Worm (Caenorhabditis elegans) whole organism, L2 larva: ENCODE data around the gene F59B1.2.

Source experiments
- C34F6.9 ChIP-seq: fragments of 150-350 bp; optimal IDR thresholded peaks from 2 replicates; lab custom pipeline; 2014; ENCODE audit warnings: missing biosample characterization, missing genetic modification characterization
- F13H6.1 ChIP-seq: sonication (generic microtip); optimal IDR thresholded peaks from 2 replicates; lab custom pipeline; 2016; ENCODE audit warnings: missing genetic modification characterization, missing compliant biosample characterization
- R02D3.7 ChIP-seq: fragments of 150-350 bp; optimal IDR thresholded peaks from 2 replicates; lab custom pipeline; 2014; ENCODE audit warnings: missing biosample characterization, missing genetic modification characterization
- Y55F3AM.14 ChIP-seq: fragments of 200-800 bp; sonication (Bioruptor generic); optimal IDR thresholded peaks from 2 replicates; lab custom pipeline; 2018; ENCODE audit warnings: mild to moderate bottlenecking, missing genetic modification characterization, missing compliant biosample characterization
- alr-1 ChIP-seq: fragments of 150-350 bp; optimal IDR thresholded peaks from 2 replicates; lab custom pipeline; 2014; ENCODE audit warnings: missing biosample characterization, missing genetic modification characterization
- blmp-1 ChIP-seq: sonication (generic microtip); optimal IDR thresholded peaks from 2 replicates; lab custom pipeline; 2017; ENCODE audit warnings: missing genetic modification characterization, mild to moderate bottlenecking, missing compliant biosample characterization, antibody characterized with exemption, moderate library complexity; ENCODE audit not compliant: insufficient read depth
- ceh-82 ChIP-seq: fragments of 150-350 bp; optimal IDR thresholded peaks from 2 replicates; lab custom pipeline; 2014; ENCODE audit warnings: missing biosample characterization, missing genetic modification characterization
- crh-2 ChIP-seq: sonication (generic microtip); optimal IDR thresholded peaks from 2 replicates; lab custom pipeline; 2017; ENCODE audit warnings: missing biosample characterization, missing genetic modification characterization
- dmd-4 ChIP-seq: sonication (generic microtip); optimal IDR thresholded peaks from 2 replicates; lab custom pipeline; 2017; ENCODE audit warnings: missing biosample characterization, missing genetic modification characterization
- egl-27 ChIP-seq: sonication (generic microtip); optimal IDR thresholded peaks from 3 replicates; lab custom pipeline; 2017; ENCODE audit warnings: missing biosample characterization, missing genetic modification reagents, missing genetic modification characterization
- elt-1 ChIP-seq: fragments of 150-350 bp; optimal IDR thresholded peaks from 2 replicates; lab custom pipeline; 2014; ENCODE audit warnings: missing biosample characterization, missing genetic modification characterization
- elt-3 ChIP-seq: sonication (generic microtip); optimal IDR thresholded peaks from 2 replicates; lab custom pipeline; 2017; ENCODE audit warnings: missing biosample characterization, missing genetic modification characterization
- fos-1 ChIP-seq: fragments of 150-350 bp; optimal IDR thresholded peaks from 2 replicates; lab custom pipeline; 2014; ENCODE audit warnings: missing biosample characterization, missing genetic modification characterization
- gmeb-1 ChIP-seq: fragments of 150-350 bp; optimal IDR thresholded peaks from 2 replicates; lab custom pipeline; 2014; ENCODE audit warnings: missing biosample characterization, missing genetic modification characterization
- lin-13 ChIP-seq: fragments of 150-350 bp; optimal IDR thresholded peaks from 2 replicates; lab custom pipeline; 2014; ENCODE audit warnings: missing biosample characterization, missing genetic modification reagents, missing genetic modification characterization
- lin-39 ChIP-seq: fragments of 150-350 bp; optimal IDR thresholded peaks from 2 replicates; lab custom pipeline; 2014; ENCODE audit warnings: missing biosample characterization, missing genetic modification reagents, missing genetic modification characterization
- lsy-2 ChIP-seq, 2 experiments: fragments of 150-350 bp in 1 of 2; sonication (generic microtip) in 1 of 2; optimal IDR thresholded peaks; 2 replicates each; lab custom pipeline; 2014 to 2017; ENCODE audit warnings: missing biosample characterization in 2 of 2, missing genetic modification characterization in 2 of 2
- mbf-1 ChIP-seq: sonication (generic microtip); optimal IDR thresholded peaks from 2 replicates; lab custom pipeline; 2017; ENCODE audit warnings: missing biosample characterization, missing genetic modification characterization
- mdl-1 ChIP-seq, 2 experiments: fragments of 150-350 bp in 1 of 2; sonication (generic microtip) in 1 of 2; optimal IDR thresholded peaks; 2 replicates each; lab custom pipeline; 2017; ENCODE audit warnings: missing biosample characterization in 2 of 2, missing genetic modification characterization in 2 of 2
- nhr-11 ChIP-seq: fragments of 150-350 bp; optimal IDR thresholded peaks from 2 replicates; lab custom pipeline; 2014; ENCODE audit warnings: missing biosample characterization, missing genetic modification characterization
- nhr-12 ChIP-seq: fragments of 150-350 bp; optimal IDR thresholded peaks from 2 replicates; lab custom pipeline; 2014; ENCODE audit warnings: missing biosample characterization, missing genetic modification characterization
- nhr-129 ChIP-seq: fragments of 150-350 bp; optimal IDR thresholded peaks from 2 replicates; lab custom pipeline; 2014; ENCODE audit warnings: missing biosample characterization, missing genetic modification characterization
- nhr-21 ChIP-seq: fragments of 150-350 bp; optimal IDR thresholded peaks from 2 replicates; lab custom pipeline; 2014; ENCODE audit warnings: missing biosample characterization, missing genetic modification characterization
- nhr-23 ChIP-seq: fragments of 150-350 bp; optimal IDR thresholded peaks from 2 replicates; lab custom pipeline; 2014; ENCODE audit warnings: missing biosample characterization, missing genetic modification reagents, missing genetic modification characterization
- nhr-25 ChIP-seq: fragments of 150-350 bp; sonication (generic microtip); optimal IDR thresholded peaks from 3 replicates; lab custom pipeline; 2014; ENCODE audit warnings: missing biosample characterization, missing genetic modification characterization
- nhr-6 ChIP-seq: fragments of 150-350 bp; optimal IDR thresholded peaks from 2 replicates; lab custom pipeline; 2014; ENCODE audit warnings: missing biosample characterization, missing genetic modification characterization
- peb-1 ChIP-seq: fragments of 150-350 bp; optimal IDR thresholded peaks from 2 replicates; lab custom pipeline; 2014; ENCODE audit warnings: missing biosample characterization, missing genetic modification characterization
- sem-4 ChIP-seq: fragments of 150-350 bp; optimal IDR thresholded peaks from 2 replicates; lab custom pipeline; 2014; ENCODE audit warnings: missing biosample characterization, missing genetic modification reagents, missing genetic modification characterization
- sma-3 ChIP-seq: sonication (generic microtip); optimal IDR thresholded peaks from 2 replicates; lab custom pipeline; 2016; ENCODE audit warnings: missing genetic modification reagents, missing genetic modification characterization, missing compliant biosample characterization
- sma-9 ChIP-seq, 2 experiments: fragments of 150-350 bp in 1 of 2; sonication (generic microtip) in 1 of 2; optimal IDR thresholded peaks; 2 replicates each; lab custom pipeline; 2014 to 2016; ENCODE audit warnings: missing genetic modification characterization in 2 of 2, mild to moderate bottlenecking in 1 of 2, missing biosample characterization in 1 of 2, missing compliant biosample characterization in 1 of 2, missing genetic modification reagents in 1 of 2, moderate library complexity in 1 of 2
- snpc-4 ChIP-seq: fragments of 150-350 bp; optimal IDR thresholded peaks from 2 replicates; lab custom pipeline; 2014; ENCODE audit warnings: missing biosample characterization, missing genetic modification characterization
- unc-62 ChIP-seq: fragments of 150-350 bp; optimal IDR thresholded peaks from 2 replicates; lab custom pipeline; 2014; ENCODE audit warnings: missing biosample characterization, missing genetic modification reagents, missing genetic modification characterization
- ztf-1 ChIP-seq: fragments of 200-800 bp; sonication (Bioruptor generic); conservative IDR thresholded peaks from 2 replicates; pipeline ENCODE4 v1.3.6; 2022; ENCODE audit warnings: missing genetic modification characterization, missing compliant biosample characterization
- ztf-11 ChIP-seq: sonication (generic microtip); optimal IDR thresholded peaks from 2 replicates; lab custom pipeline; 2017; ENCODE audit warnings: missing biosample characterization, missing genetic modification characterization

F59B1.2 gene

ce11 chrV:3639873-3640272 lies 6.7 kb downstream of the F59B1.2 start:
- no peak for TF ChIP-seq elt-1 (tag; lab: Kevin White, UChicago)
- no peak for TF ChIP-seq nhr-23 (tag; lab: Kevin White, UChicago)
- TF ChIP-seq snpc-4 (tag; lab: Kevin White, UChicago) = no peak
- no peak for TF ChIP-seq lin-39
- TF ChIP-seq elt-3 (tag; lab: Kevin White, UChicago) = no peak
- TF ChIP-seq nhr-12 (tag; lab: Kevin White, UChicago) = no peak
- no peak for TF ChIP-seq blmp-1

DNA sequence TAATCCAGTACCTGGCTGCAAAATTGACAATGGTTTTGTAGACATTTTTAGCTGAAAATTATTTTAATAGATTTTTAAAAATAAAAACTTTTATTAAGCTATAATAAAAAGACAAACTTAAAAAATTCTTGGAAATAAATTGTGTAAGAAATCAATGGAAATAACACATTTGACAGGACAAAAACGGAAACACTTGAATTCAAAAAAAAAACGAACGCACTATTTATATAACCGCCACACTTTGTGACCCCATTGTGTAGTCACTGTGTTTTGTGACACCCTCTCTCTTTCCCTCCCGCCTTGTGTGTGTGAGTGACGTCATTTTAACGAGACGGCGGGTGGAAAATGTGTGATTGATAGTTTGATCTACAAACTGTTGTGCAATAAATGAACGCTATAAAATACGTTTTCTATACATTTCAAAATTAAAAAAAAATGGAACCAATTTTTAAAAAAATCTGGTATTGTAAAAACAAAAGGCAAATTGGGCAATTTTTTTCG lies 11.1 kb downstream of the F59B1.2 start, which contains the start of gene F59B1.8:
TSS of gene F59B1.8 (minus strand) at position 51 of the 501 bp plus-strand sequence.
- TF ChIP-seq ztf-11 (tag; lab: Kevin White, UChicago) (no peak), nhr-11 (tag; lab: Kevin White, UChicago) (no peak), ceh-82 (tag; lab: Kevin White, UChicago) (no peak), Y55F3AM.14 (GFP tag; lab: Kevin White, UChicago) (no peak), mdl-1 (tag; optimal IDR thresholded peaks at IDR 0.05; lab: Kevin White, UChicago) (peak in 1 of 2 experiments; percentile 9), sma-9 (GFP tag; optimal IDR thresholded peaks at IDR 0.05; lab: Kevin White, UChicago) (peak; percentile 97), sma-9 (tag; optimal IDR thresholded peaks at IDR 0.05; lab: Kevin White, UChicago) (no peak), nhr-25 (peak; percentile 72), peb-1 (tag; lab: Kevin White, UChicago) (no peak), fos-1 (peak; percentile 91), sma-3 (GFP tag; lab: Kevin White, UChicago) (peak; percentile 58), lin-39 (no peak), F13H6.1 (peak; percentile 78), lin-13 (GFP tag; lab: Kevin White, UChicago) (no peak), sem-4 (tag; lab: Kevin White, UChicago) (peak; percentile 55), elt-1 (tag; lab: Kevin White, UChicago) (no peak), lsy-2 (tag; optimal IDR thresholded peaks at IDR 0.05; lab: Kevin White, UChicago) (peak in 1 of 2 experiments; percentile 49), nhr-21 (tag; lab: Kevin White, UChicago) (peak; percentile 3), blmp-1 (no peak), alr-1 (tag; lab: Kevin White, UChicago) (no peak), R02D3.7 (no peak), egl-27 (no peak), C34F6.9 (tag; lab: Kevin White, UChicago) (peak; percentile 34), gmeb-1 (tag; lab: Kevin White, UChicago) (peak; percentile 66), nhr-129 (peak; percentile 68), crh-2 (peak; percentile 25)
- TF ChIP-seq, all 48 proteins: peak for 13

ce11 chrV:3647862-3648261 lies 14.7 kb downstream of the F59B1.2 start, which contains the start of gene F59B1.10:
TSS of gene F59B1.10 (minus strand) at chrV:3647962.
- TF ChIP-seq Y55F3AM.14 (GFP tag; lab: Kevin White, UChicago) = no peak
- no peak for TF ChIP-seq peb-1 (tag; lab: Kevin White, UChicago)
- no peak for TF ChIP-seq R02D3.7
- TF ChIP-seq sma-9 (GFP tag; optimal IDR thresholded peaks at IDR 0.05; lab: Kevin White, UChicago) = no peak
- no peak for TF ChIP-seq sma-9 (tag; optimal IDR thresholded peaks at IDR 0.05; lab: Kevin White, UChicago)
- TF ChIP-seq dmd-4 (tag; lab: Kevin White, UChicago) = no peak
- TF ChIP-seq mbf-1 = no peak
- TF ChIP-seq alr-1 (tag; lab: Kevin White, UChicago) = no peak
- TF ChIP-seq snpc-4 (tag; lab: Kevin White, UChicago) = no peak

DNA sequence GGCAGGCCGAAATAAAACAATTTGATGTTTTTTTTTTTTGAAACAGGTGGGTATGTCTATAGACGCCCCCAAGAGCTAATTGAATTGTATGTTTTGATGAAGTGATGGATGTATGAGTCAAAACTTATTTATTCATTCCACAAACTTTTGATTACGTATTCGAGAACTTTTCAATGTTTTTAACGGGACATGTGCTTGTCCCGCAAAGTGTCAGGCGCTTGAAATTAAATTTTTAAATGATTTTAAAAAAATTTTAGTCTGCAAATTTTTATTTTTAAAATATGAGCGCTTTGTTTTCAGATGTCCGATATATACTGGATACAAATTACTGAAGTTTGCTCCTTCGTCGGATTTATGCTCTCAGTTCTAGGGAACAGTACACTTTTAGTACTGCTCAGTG lies 16.3 kb downstream of the F59B1.2 start, which contains the start of gene str-114:
TSS of gene str-114 (plus strand) at position 301 of the 400 bp plus-strand sequence.
- TF ChIP-seq ztf-1 (GFP tag; lab: Robert Waterston, UW) (no peak), elt-3 (tag; lab: Kevin White, UChicago) (no peak), sma-9 (GFP tag; optimal IDR thresholded peaks at IDR 0.05; lab: Kevin White, UChicago) (no peak), sma-9 (tag; optimal IDR thresholded peaks at IDR 0.05; lab: Kevin White, UChicago) (no peak), nhr-12 (tag; lab: Kevin White, UChicago) (no peak), nhr-129 (no peak), lin-39 (no peak), blmp-1 (no peak), unc-62 (GFP tag; lab: Kevin White, UChicago) (no peak), lsy-2 (tag; optimal IDR thresholded peaks at IDR 0.05; lab: Kevin White, UChicago) (no peak), lin-13 (GFP tag; lab: Kevin White, UChicago) (no peak), mdl-1 (tag; optimal IDR thresholded peaks at IDR 0.05; lab: Kevin White, UChicago) (no peak), peb-1 (tag; lab: Kevin White, UChicago) (no peak), nhr-6 (tag; lab: Kevin White, UChicago) (no peak)
- TF ChIP-seq, all 48 proteins: peak for 0
